Fruit fly (Drosophila melanogaster) whole organism, embryonic: ENCODE measurements around the gene CG34307.

ENCODE experiments used
- Blimp-1 ChIP-seq: fragments of 200-800 bp; sonication (Bioruptor generic); optimal IDR thresholded peaks from 3 replicates; lab custom pipeline; 2018; ENCODE audit warnings: missing biosample characterization, missing genetic modification characterization, mild to moderate bottlenecking, moderate library complexity, missing genetic modification reagents
- CG12299 ChIP-seq: fragments of 200-800 bp; sonication (Bioruptor generic); optimal IDR thresholded peaks from 2 replicates; lab custom pipeline; 2018; ENCODE audit warnings: missing biosample characterization, mild to moderate bottlenecking, missing genetic modification characterization
- CG12391 ChIP-seq: fragments of 200-800 bp; sonication (Bioruptor generic); optimal IDR thresholded peaks from 3 replicates; lab custom pipeline; 2018; ENCODE audit warnings: missing biosample characterization, mild to moderate bottlenecking, missing genetic modification characterization, moderate library complexity
- CG15073 ChIP-seq: fragments of 200-800 bp; sonication (Bioruptor generic); optimal IDR thresholded peaks from 2 replicates; lab custom pipeline; 2016; ENCODE audit warnings: missing biosample characterization, missing genetic modification characterization
- CG18262 ChIP-seq: fragments of 200-800 bp; optimal IDR thresholded peaks from 3 replicates; lab custom pipeline; 2019; ENCODE audit warnings: missing biosample characterization, mild to moderate bottlenecking, missing genetic modification characterization, moderate library complexity
- CG2875 ChIP-seq: fragments of 200-800 bp; sonication (Bioruptor generic); optimal IDR thresholded peaks from 2 replicates; lab custom pipeline; 2017; ENCODE audit warnings: missing biosample characterization, mild to moderate bottlenecking, missing genetic modification characterization, missing genetic modification reagents
- CG30431 ChIP-seq: fragments of 200-800 bp; sonication (Bioruptor generic); optimal IDR thresholded peaks from 2 replicates; lab custom pipeline; 2017; ENCODE audit warnings: missing biosample characterization, missing genetic modification characterization
- CG33557 ChIP-seq: fragments of 200-800 bp; sonication (Bioruptor generic); optimal IDR thresholded peaks from 2 replicates; lab custom pipeline; 2019; ENCODE audit warnings: missing biosample characterization, mild to moderate bottlenecking, missing genetic modification characterization, moderate library complexity
- CG3407 ChIP-seq: fragments of 200-800 bp; sonication (Bioruptor generic); optimal IDR thresholded peaks from 2 replicates; lab custom pipeline; 2018; ENCODE audit warnings: missing biosample characterization, mild to moderate bottlenecking, missing genetic modification characterization
- CG34376 ChIP-seq: fragments of 200-800 bp; sonication (Bioruptor generic); optimal IDR thresholded peaks from 2 replicates; lab custom pipeline; 2018; ENCODE audit warnings: missing biosample characterization, mild to moderate bottlenecking, missing genetic modification characterization
- CG4820 ChIP-seq: fragments of 200-800 bp; sonication (Bioruptor generic); optimal IDR thresholded peaks from 3 replicates; lab custom pipeline; 2016; ENCODE audit warnings: missing biosample characterization, missing genetic modification characterization
- CG6854 ChIP-seq: fragments of 200-800 bp; sonication (Bioruptor generic); optimal IDR thresholded peaks from 3 replicates; lab custom pipeline; 2017; ENCODE audit warnings: missing biosample characterization, mild to moderate bottlenecking, missing genetic modification characterization
- CG7963 ChIP-seq: fragments of 200-800 bp; sonication (Bioruptor generic); IDR thresholded peaks from 3 replicates; pipeline ENCODE4 v1.3.6; 2022; ENCODE audit warnings: missing biosample characterization, missing genetic modification characterization; ENCODE audit not compliant: partially characterized antibody
- CG8765 ChIP-seq: fragments of 200-800 bp; sonication (Bioruptor generic); IDR thresholded peaks from 2 replicates; pipeline ENCODE4 v1.3.6; 2022; ENCODE audit warnings: missing biosample characterization, missing genetic modification characterization
- CG9817 ChIP-seq: fragments of 200-800 bp; sonication (Bioruptor generic); optimal IDR thresholded peaks from 2 replicates; lab custom pipeline; 2018; ENCODE audit warnings: missing biosample characterization, mild to moderate bottlenecking, missing genetic modification characterization, moderate library complexity
- CTCF ChIP-seq: fragments of 200-800 bp; sonication (Bioruptor generic); optimal IDR thresholded peaks from 2 replicates; lab custom pipeline; 2017; ENCODE audit warnings: missing biosample characterization, mild to moderate bottlenecking, missing genetic modification characterization, moderate library complexity
- D19B ChIP-seq: fragments of 200-800 bp; sonication (Bioruptor generic); optimal IDR thresholded peaks from 2 replicates; lab custom pipeline; 2017; ENCODE audit warnings: missing biosample characterization, mild to moderate bottlenecking, missing genetic modification characterization
- Dbx ChIP-seq: fragments of 200-800 bp; sonication (Bioruptor generic); IDR thresholded peaks from 3 replicates; pipeline ENCODE4 v1.3.6; 2022; ENCODE audit warnings: missing biosample characterization, missing genetic modification characterization
- Ets65A ChIP-seq: fragments of 200-800 bp; sonication (Bioruptor generic); peaks from one replicate; lab custom pipeline; 2016; ENCODE audit warnings: missing biosample characterization, missing genetic modification characterization
- GATAe ChIP-seq: fragments of 200-800 bp; sonication (Bioruptor generic); conservative IDR thresholded peaks from 2 replicates; pipeline ENCODE4 v1.3.6; 2022; ENCODE audit warnings: missing biosample characterization, missing genetic modification characterization
- HLH4C ChIP-seq: fragments of 200-800 bp; sonication (Bioruptor generic); IDR thresholded peaks from 3 replicates; pipeline ENCODE4 v1.3.6; 2022; ENCODE audit warnings: missing biosample characterization, missing genetic modification characterization; ENCODE audit not compliant: partially characterized antibody
- Hr3 ChIP-seq: fragments of 200-800 bp; sonication (Bioruptor generic); optimal IDR thresholded peaks from 3 replicates; lab custom pipeline; 2016; ENCODE audit warnings: missing biosample characterization, missing genetic modification characterization
- Lpt ChIP-seq: fragments of >200 bp; optimal IDR thresholded peaks from 2 replicates; lab custom pipeline; 2018; ENCODE audit warnings: missing biosample characterization, missing genetic modification characterization
- MBD-R2 ChIP-seq: fragments of 200-800 bp; sonication (Bioruptor generic); IDR thresholded peaks from 2 replicates; pipeline ENCODE4 v1.3.6; 2022; ENCODE audit warnings: missing biosample characterization, missing genetic modification characterization
- Nf-YB ChIP-seq: fragments of 200-800 bp; sonication (Bioruptor generic); optimal IDR thresholded peaks from 3 replicates; lab custom pipeline; 2019; ENCODE audit warnings: missing biosample characterization, mild to moderate bottlenecking, missing genetic modification characterization, moderate library complexity
- Xbp1 ChIP-seq: fragments of 200-800 bp; sonication (Bioruptor generic); optimal IDR thresholded peaks from 3 replicates; lab custom pipeline; 2016; ENCODE audit warnings: missing biosample characterization, mild to moderate bottlenecking, missing genetic modification characterization
- ab ChIP-seq: fragments of 200-800 bp; sonication (Bioruptor generic); optimal IDR thresholded peaks from 2 replicates; lab custom pipeline; 2016; ENCODE audit warnings: missing biosample characterization, missing genetic modification characterization
- ash1 ChIP-seq: fragments of 200-800 bp; sonication (Bioruptor generic); optimal IDR thresholded peaks from 2 replicates; lab custom pipeline; 2018; ENCODE audit warnings: missing biosample characterization, mild to moderate bottlenecking, missing genetic modification characterization
- bbx ChIP-seq: fragments of 200-800 bp; sonication (Bioruptor generic); IDR thresholded peaks from 2 replicates; pipeline ENCODE4 v1.3.6; 2022; ENCODE audit warnings: missing biosample characterization, missing genetic modification characterization; ENCODE audit not compliant: partially characterized antibody
- btn ChIP-seq: fragments of 200-800 bp; sonication (Bioruptor generic); optimal IDR thresholded peaks from 2 replicates; lab custom pipeline; 2016; ENCODE audit warnings: missing biosample characterization, missing genetic modification characterization
- corto ChIP-seq: fragments of 200-800 bp; sonication (Bioruptor generic); optimal IDR thresholded peaks from 2 replicates; lab custom pipeline; 2016; ENCODE audit warnings: missing biosample characterization, mild to moderate bottlenecking, missing genetic modification characterization, moderate library complexity
- crol ChIP-seq: fragments of 200-800 bp; sonication (Bioruptor generic); IDR thresholded peaks from 2 replicates; pipeline ENCODE4 v1.3.6; 2022; ENCODE audit warnings: missing biosample characterization, missing genetic modification characterization
- crp ChIP-seq, 2 experiments: fragments of 200-800 bp; sonication (Bioruptor generic); optimal IDR thresholded peaks; 2 replicates in 1 of 2; 3 replicates in 1 of 2; lab custom pipeline; 2017; ENCODE audit warnings: missing biosample characterization in 2 of 2, missing genetic modification characterization in 2 of 2, mild to moderate bottlenecking in 1 of 2, moderate library complexity in 1 of 2
- emc ChIP-seq: fragments of 200-800 bp; sonication (Bioruptor generic); optimal IDR thresholded peaks from 2 replicates; lab custom pipeline; 2016; ENCODE audit warnings: missing biosample characterization, missing genetic modification characterization
- fd3F ChIP-seq: fragments of 200-800 bp; sonication (Bioruptor generic); optimal IDR thresholded peaks from 2 replicates; lab custom pipeline; 2018; ENCODE audit warnings: missing biosample characterization, mild to moderate bottlenecking, missing genetic modification characterization, moderate library complexity
- fru ChIP-seq: fragments of >200 bp; optimal IDR thresholded peaks from 2 replicates; lab custom pipeline; 2017
- lmd ChIP-seq: fragments of 200-800 bp; sonication (Bioruptor generic); IDR thresholded peaks from 2 replicates; pipeline ENCODE4 v1.3.6; 2022; ENCODE audit warnings: missing biosample characterization, missing genetic modification characterization
- mld ChIP-seq: fragments of 200-800 bp; sonication (Bioruptor generic); IDR thresholded peaks from 3 replicates; pipeline ENCODE4 v1.3.6; 2022; ENCODE audit warnings: missing biosample characterization, missing genetic modification characterization; ENCODE audit not compliant: partially characterized antibody
- nom ChIP-seq: fragments of 200-800 bp; sonication (Bioruptor generic); optimal IDR thresholded peaks from 2 replicates; lab custom pipeline; 2017; ENCODE audit warnings: missing biosample characterization, missing genetic modification characterization, mild to moderate bottlenecking, moderate library complexity, missing genetic modification reagents
- p53 ChIP-seq: fragments of 200-800 bp; sonication (Bioruptor generic); optimal IDR thresholded peaks from 2 replicates; lab custom pipeline; 2016; ENCODE audit warnings: missing biosample characterization, missing genetic modification characterization
- ranshi ChIP-seq: fragments of 200-800 bp; sonication (Bioruptor generic); IDR thresholded peaks from 2 replicates; pipeline ENCODE4 v1.3.6; 2022; ENCODE audit warnings: missing biosample characterization, missing genetic modification characterization
- sim ChIP-seq: fragments of 200-800 bp; sonication (Bioruptor generic); IDR thresholded peaks from 2 replicates; pipeline ENCODE4 v1.3.6; 2022; ENCODE audit warnings: missing biosample characterization, missing genetic modification characterization
- so ChIP-seq: fragments of 200-800 bp; sonication (Bioruptor generic); IDR thresholded peaks from 3 replicates; pipeline ENCODE4 v1.3.6; 2022; ENCODE audit warnings: missing biosample characterization, missing genetic modification characterization
- tll ChIP-seq, 2 experiments: fragments of 200-800 bp in 1 of 2; fragments of >200 bp in 1 of 2; sonication (Bioruptor generic) in 1 of 2; optimal IDR thresholded peaks; 2 replicates each; lab custom pipeline; 2017 to 2019; ENCODE audit warnings: missing biosample characterization in 2 of 2, missing genetic modification characterization in 2 of 2, mild to moderate bottlenecking in 1 of 2, moderate library complexity in 1 of 2
- tna ChIP-seq: fragments of 200-800 bp; sonication (Bioruptor generic); IDR thresholded peaks from 2 replicates; pipeline ENCODE4 v1.3.6; 2022; ENCODE audit warnings: missing biosample characterization, missing genetic modification characterization; ENCODE audit not compliant: partially characterized antibody
- trem ChIP-seq: fragments of 200-800 bp; optimal IDR thresholded peaks from 3 replicates; lab custom pipeline; 2019; ENCODE audit warnings: missing biosample characterization, mild to moderate bottlenecking, missing genetic modification characterization, moderate library complexity
- tx ChIP-seq: fragments of 200-800 bp; sonication (Bioruptor generic); optimal IDR thresholded peaks from 2 replicates; lab custom pipeline; 2016; ENCODE audit warnings: missing biosample characterization, missing genetic modification characterization
- wek ChIP-seq: fragments of 200-800 bp; sonication (Bioruptor generic); optimal IDR thresholded peaks from 3 replicates; lab custom pipeline; 2018; ENCODE audit warnings: missing biosample characterization, mild to moderate bottlenecking, missing genetic modification characterization, moderate library complexity

Gene CG34307

DNA sequence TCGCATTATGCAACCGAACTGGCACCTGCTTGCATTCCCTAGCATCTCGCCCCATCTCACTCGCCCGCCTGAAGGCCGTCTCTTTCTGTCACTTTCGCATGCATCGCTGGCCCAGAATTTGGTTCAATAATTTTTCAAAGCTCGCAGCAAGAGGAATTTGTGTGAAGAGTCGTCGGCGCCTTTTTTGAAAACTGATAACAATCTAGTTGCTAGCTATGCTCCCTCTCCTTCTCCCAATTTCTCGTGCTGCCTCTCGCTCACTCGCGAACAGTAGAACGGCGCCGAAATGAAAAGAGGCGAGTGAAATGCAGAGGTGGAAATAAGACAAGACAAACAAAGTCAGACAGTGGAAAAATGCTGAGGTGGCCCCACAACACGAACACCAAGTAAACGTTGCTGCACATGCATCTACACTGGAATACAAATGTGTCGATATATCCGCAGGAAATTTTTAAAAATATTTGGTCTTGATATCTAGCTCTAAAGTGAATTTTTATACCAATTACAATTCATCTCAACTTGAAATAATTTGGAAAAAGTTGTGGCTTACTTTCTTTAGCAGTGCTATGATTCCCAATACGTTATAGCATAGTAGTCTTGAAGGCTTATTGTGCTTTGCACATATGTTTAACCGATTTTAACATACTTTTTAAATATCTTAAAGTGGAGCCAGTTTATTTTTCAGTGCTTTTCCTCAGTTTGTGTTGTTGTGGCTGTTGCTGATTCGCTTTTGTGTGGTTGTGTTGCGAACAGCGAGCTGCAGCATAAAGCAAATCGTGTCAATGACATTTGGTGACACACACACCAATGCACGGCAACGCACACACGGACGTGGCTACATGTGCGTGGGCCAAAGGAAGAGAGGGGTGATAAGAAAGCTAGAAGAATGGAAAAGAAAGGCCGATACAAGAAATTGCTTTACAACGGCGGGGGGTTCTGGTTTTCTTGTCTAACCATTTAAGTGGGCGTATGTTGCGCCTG is 46.2 kb upstream of the CG34307 start (continued):
- no peak for TF ChIP-seq Lpt (GFP tag; lab: Kevin White, UChicago)
- TF ChIP-seq CG7963: no peak
- peak; percentile 49 for TF ChIP-seq CTCF (GFP tag; lab: Kevin White, UChicago)
- no peak for TF ChIP-seq CG8765 (GFP tag; lab: Robert Waterston, UW)
- no peak for TF ChIP-seq fd3F (GFP tag; lab: Kevin White, UChicago)
- peak; percentile 50 for TF ChIP-seq CG9817 (tag; lab: Kevin White, UChicago)
- peak; percentile 73 for TF ChIP-seq Hr3 (GFP tag; lab: Kevin White, UChicago)
- TF ChIP-seq Dbx (GFP tag; lab: Robert Waterston, UW): no peak
- peak; percentile 75 for TF ChIP-seq Xbp1 (GFP tag; lab: Kevin White, UChicago)
- TF ChIP-seq p53 (GFP tag; lab: Kevin White, UChicago): no peak
- no peak for TF ChIP-seq tll (GFP tag; optimal IDR thresholded peaks at IDR 0.05; lab: Kevin White, UChicago)
- peak; percentile 40 for TF ChIP-seq CG15073 (GFP tag; lab: Kevin White, UChicago)
- no peak for TF ChIP-seq corto (GFP tag; lab: Kevin White, UChicago)
- peak; percentile 89 for TF ChIP-seq trem
- TF ChIP-seq mld: no peak
- peak; percentile 69 for TF ChIP-seq btn (GFP tag; lab: Kevin White, UChicago)
- no peak for TF ChIP-seq D19B (GFP tag; lab: Kevin White, UChicago)
- peak; percentile 97 for TF ChIP-seq CG18262
- TF ChIP-seq CG6854 (GFP tag; lab: Kevin White, UChicago): no peak
- TF ChIP-seq MBD-R2: no peak
- peak; percentile 62 for TF ChIP-seq tx
- peak; percentile 79 for TF ChIP-seq CG30431
- no peak for TF ChIP-seq HLH4C (GFP tag; lab: Robert Waterston, UW)
- TF ChIP-seq CG4820 (GFP tag; lab: Kevin White, UChicago): peak; percentile 81
- no peak; the same call in 1 of the 2 replicates for TF ChIP-seq sim (GFP tag; lab: Robert Waterston, UW)
- TF ChIP-seq CG12391 (tag; lab: Kevin White, UChicago): peak; percentile 89
- no peak for TF ChIP-seq CG34376 (GFP tag; lab: Kevin White, UChicago)
- TF ChIP-seq emc (GFP tag; lab: Kevin White, UChicago): no peak
- no peak for TF ChIP-seq ash1
- TF ChIP-seq CG3407 (GFP tag; lab: Kevin White, UChicago): peak; percentile 88
- no peak for TF ChIP-seq tna (GFP tag; lab: Robert Waterston, UW)
- peak; percentile 71 for TF ChIP-seq CG12299 (tag; lab: Kevin White, UChicago)
- peak; percentile 90 for TF ChIP-seq Blimp-1 (GFP tag; lab: Kevin White, UChicago)
- no peak for TF ChIP-seq ab (GFP tag; lab: Kevin White, UChicago)
- peak; percentile 91 for TF ChIP-seq Ets65A (GFP tag; lab: Kevin White, UChicago)
- peak; percentile 30; the same call in 1 of the 2 replicates for TF ChIP-seq bbx (GFP tag; lab: Robert Waterston, UW)
- no peak for TF ChIP-seq GATAe (GFP tag; lab: Robert Waterston, UW)
- TF ChIP-seq crol (GFP tag; lab: Robert Waterston, UW): peak; percentile 90
- TF ChIP-seq fru (lab: Kevin White, UChicago): no peak
- TF ChIP-seq CG33557: peak; percentile 85
- peak; percentile 50; the same call in 1 of the 3 replicates for TF ChIP-seq so (GFP tag; lab: Robert Waterston, UW)
- TF ChIP-seq ranshi (GFP tag; lab: Robert Waterston, UW): peak; percentile 7; the same call in 1 of the 2 replicates
- peak; percentile 44 for TF ChIP-seq nom (GFP tag; lab: Kevin White, UChicago)
- TF ChIP-seq wek: peak; percentile 67
- peak; percentile 64 for TF ChIP-seq Nf-YB (GFP tag; lab: Kevin White, UChicago)
- TF ChIP-seq CG2875 (GFP tag; lab: Kevin White, UChicago): peak; percentile 85
- TF ChIP-seq crp (GFP tag; optimal IDR thresholded peaks at IDR 0.05; lab: Kevin White, UChicago): peak in 1 of 2 experiments; percentile 50
- TF ChIP-seq lmd (GFP tag; lab: Robert Waterston, UW): peak; percentile 85
